Worm (Caenorhabditis elegans) whole organism, L1 larva: ENCODE measurements around the gene him-14.

Experiments
- ceh-82 ChIP-seq, 3 experiments: fragments of 150-350 bp in 1 of 3; sonication (generic microtip) in 2 of 3; optimal IDR thresholded peaks; 2 replicates each; lab custom pipeline; 2014 to 2017; ENCODE audit warnings: missing biosample characterization in 3 of 3, missing genetic modification characterization in 3 of 3
- dpl-1 ChIP-seq, 3 experiments: fragments of 150-350 bp in 2 of 3; sonication (generic microtip) in 1 of 3; optimal IDR thresholded peaks; 2 replicates each; lab custom pipeline; 2014 to 2017; ENCODE audit warnings: missing biosample characterization in 3 of 3, missing genetic modification characterization in 3 of 3, missing genetic modification reagents in 3 of 3
- fos-1 ChIP-seq: fragments of 150-350 bp; optimal IDR thresholded peaks from 2 replicates; lab custom pipeline; 2014; ENCODE audit warnings: missing biosample characterization, missing genetic modification characterization
- isw-1 ChIP-seq: fragments of 200-800 bp; sonication (Bioruptor generic); IDR thresholded peaks from 2 replicates; pipeline ENCODE4 v1.3.6; 2022; ENCODE audit warnings: missing genetic modification characterization, missing compliant biosample characterization
- nhr-11 ChIP-seq: fragments of 150-350 bp; optimal IDR thresholded peaks from 2 replicates; lab custom pipeline; 2014; ENCODE audit warnings: missing biosample characterization, missing genetic modification characterization
- nhr-28 ChIP-seq: fragments of 150-350 bp; optimal IDR thresholded peaks from 2 replicates; lab custom pipeline; 2014; ENCODE audit warnings: missing biosample characterization, missing genetic modification characterization
- pag-3 ChIP-seq: sonication (generic microtip); optimal IDR thresholded peaks from 2 replicates; lab custom pipeline; 2017; ENCODE audit warnings: missing genetic modification characterization, mild to moderate bottlenecking, missing compliant biosample characterization, antibody characterized with exemption, borderline replicate concordance; ENCODE audit not compliant: insufficient read depth
- unc-30 ChIP-seq: sonication (generic microtip); optimal IDR thresholded peaks from 2 replicates; lab custom pipeline; 2017; ENCODE audit warnings: missing biosample characterization, missing genetic modification characterization
- ztf-11 ChIP-seq, 2 experiments: sonication (generic microtip); optimal IDR thresholded peaks; 2 replicates each; lab custom pipeline; 2016 to 2017; ENCODE audit warnings: missing genetic modification characterization in 2 of 2, missing biosample characterization in 1 of 2, missing compliant biosample characterization in 1 of 2

DNA sequence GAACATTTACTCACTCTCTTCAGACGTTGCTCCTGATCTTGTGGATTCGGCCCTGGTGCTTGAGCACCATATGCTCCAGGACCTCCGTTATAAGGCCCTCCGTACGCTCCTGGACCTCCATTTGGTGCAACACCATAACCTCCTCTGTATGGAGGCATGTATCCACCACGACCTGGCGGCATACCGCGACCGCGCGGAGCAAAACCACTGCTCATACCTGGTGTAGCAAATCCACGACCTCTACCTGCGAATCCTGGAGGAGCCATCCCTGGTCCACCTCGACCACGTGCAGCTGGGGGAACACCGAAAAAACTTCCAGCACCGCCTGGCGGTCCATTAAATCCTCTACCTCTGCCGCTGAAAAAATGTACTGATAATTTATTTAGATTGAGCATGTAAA lies 20.3 kb downstream of the him-14 start:
- TF ChIP-seq ztf-11 (tag; optimal IDR thresholded peaks at IDR 0.05; lab: Kevin White, UChicago) (no peak), dpl-1 (GFP tag; optimal IDR thresholded peaks at IDR 0.05; lab: Kevin White, UChicago) (no peak), nhr-28 (tag; lab: Kevin White, UChicago) (no peak), isw-1 (no peak), unc-30 (no peak), nhr-11 (no peak), fos-1 (tag; lab: Kevin White, UChicago) (no peak), ceh-82 (tag; optimal IDR thresholded peaks at IDR 0.05; lab: Kevin White, UChicago) (no peak), pag-3 (no peak)
